Fruit fly (Drosophila melanogaster) whole organism, embryonic: ENCODE results near the gene CG3919.

Experiments used
- CG15696 ChIP-seq: fragments of 200-800 bp; sonication (Bioruptor generic); optimal IDR thresholded peaks from 2 replicates; lab custom pipeline; 2019; ENCODE audit warnings: missing biosample characterization, mild to moderate bottlenecking, missing genetic modification characterization, moderate library complexity
- CG7372 ChIP-seq: fragments of 200-800 bp; sonication (Bioruptor generic); IDR thresholded peaks from 2 replicates; pipeline ENCODE4 v1.3.6; 2022; ENCODE audit warnings: missing biosample characterization, missing genetic modification characterization
- chif ChIP-seq, 2 experiments: fragments of 200-800 bp; sonication (Bioruptor generic); optimal IDR thresholded peaks; 3 replicates each; lab custom pipeline; 2016; ENCODE audit warnings: missing biosample characterization in 2 of 2, missing genetic modification characterization in 2 of 2
- ind ChIP-seq: fragments of 200-800 bp; sonication (Bioruptor generic); optimal IDR thresholded peaks from 3 replicates; lab custom pipeline; 2016; ENCODE audit warnings: missing biosample characterization, missing genetic modification characterization
- ttk ChIP-seq: fragments of 200-800 bp; sonication (Bioruptor generic); IDR thresholded peaks from 2 replicates; pipeline ENCODE4 v2.1.2; 2022; ENCODE audit warnings: missing biosample characterization, missing genetic modification characterization

DNA sequence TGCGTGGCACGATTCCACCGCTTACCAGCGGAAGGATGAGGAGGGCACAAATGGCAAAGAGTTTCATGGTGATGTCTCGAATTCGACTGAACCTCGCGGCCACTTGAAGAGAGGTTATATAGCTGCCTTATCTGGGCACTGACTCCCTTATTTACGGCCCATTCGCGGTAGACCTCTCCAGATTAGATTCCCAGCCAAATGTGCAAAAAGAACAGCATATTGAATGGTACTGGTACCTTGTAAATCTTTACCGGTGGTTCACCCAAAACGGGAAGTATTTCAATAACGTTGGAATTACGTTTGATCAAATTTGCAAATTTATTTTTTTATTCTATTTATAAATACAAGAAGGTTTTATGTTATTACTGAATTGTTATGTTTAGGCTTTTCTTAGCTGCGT lies 7.8 kb upstream of the CG3919 start, which contains the start of gene CG3868:
- TF ChIP-seq CG7372 (GFP tag; lab: Robert Waterston, UW) (no peak), ind (GFP tag; lab: Kevin White, UChicago) (no peak), CG15696 (tag; lab: Kevin White, UChicago) (no peak), chif (GFP tag; optimal IDR thresholded peaks at IDR 0.05; lab: Kevin White, UChicago) (no peak), ttk (GFP tag; lab: Robert Waterston, UW) (no peak)
